Fruit fly (Drosophila melanogaster): ENCODE data around the gene CG31465.

dm6 chr3R:21873439-21873838 lies 7.2 kb upstream of the CG31465 start, which contains the start of gene CG31178:
- no peak for TF ChIP-seq CG2129 (GFP tag; IDR thresholded peaks at IDR 0.05; ENCODE audit: partially characterized antibody)
- no peak for TF ChIP-seq CG3065 (GFP tag; optimal IDR thresholded peaks at IDR 0.05)
- TF ChIP-seq CG2199 (GFP tag; IDR thresholded peaks at IDR 0.05) = no peak
- TF ChIP-seq CG15073 (GFP tag; optimal IDR thresholded peaks at IDR 0.05) = no peak
- TF ChIP-seq Usf (GFP tag; optimal IDR thresholded peaks at IDR 0.05) = no peak
- no peak for TF ChIP-seq psq (GFP tag; optimal IDR thresholded peaks at IDR 0.05)
- TF ChIP-seq Med (GFP tag) = no peak
- no peak for TF ChIP-seq tin (GFP tag; optimal IDR thresholded peaks at IDR 0.05)
- no peak for TF ChIP-seq CG10543 (GFP tag; optimal IDR thresholded peaks at IDR 0.05)
- no peak for TF ChIP-seq Mad (GFP tag; optimal IDR thresholded peaks at IDR 0.05)
- TF ChIP-seq HLH4C (GFP tag; IDR thresholded peaks at IDR 0.05; ENCODE audit: partially characterized antibody) = no peak
